Worm (Caenorhabditis elegans) whole organism, mixed stage, embryonic: ENCODE measurements around the gene tram-1.

Experiments used
- ceh-43 ChIP-seq: fragments of 200-800 bp; sonication (Bioruptor generic); optimal IDR thresholded peaks from 2 replicates; lab custom pipeline; 2018; ENCODE audit warnings: mild to moderate bottlenecking, missing genetic modification characterization, moderate library complexity, missing compliant biosample characterization
- cnd-1 ChIP-seq: fragments of 200-800 bp; sonication (Bioruptor generic); optimal IDR thresholded peaks from 2 replicates; lab custom pipeline; 2018; ENCODE audit warnings: mild to moderate bottlenecking, missing genetic modification characterization, missing compliant biosample characterization
- ham-2 ChIP-seq: fragments of 200-800 bp; sonication (Bioruptor generic); optimal IDR thresholded peaks from 2 replicates; lab custom pipeline; 2018; ENCODE audit warnings: mild to moderate bottlenecking, missing genetic modification characterization, missing compliant biosample characterization
- nhr-12 ChIP-seq: fragments of 150-350 bp; optimal IDR thresholded peaks from 2 replicates; lab custom pipeline; 2014; ENCODE audit warnings: missing biosample characterization, missing genetic modification characterization
- snpc-4 ChIP-seq: fragments of 150-350 bp; optimal IDR thresholded peaks from 2 replicates; lab custom pipeline; 2014; ENCODE audit warnings: missing biosample characterization, missing genetic modification characterization

ce11 chrIV:10227534-10227933 lies 6.4 kb upstream of the tram-1 start, which contains the start of gene F01G10.6:
- no peak for TF ChIP-seq snpc-4 (tag; lab: Kevin White, UChicago)
- no peak for TF ChIP-seq nhr-12
- TF ChIP-seq cnd-1 (tag; lab: Kevin White, UChicago): no peak
- TF ChIP-seq ceh-43 (GFP tag; lab: Kevin White, UChicago): no peak
- no peak for TF ChIP-seq ham-2 (GFP tag; lab: Kevin White, UChicago)
